Fruit fly (Drosophila melanogaster) whole organism, embryonic: ENCODE measurements around the gene CG14431.

ENCODE experiments used
- Bgb ChIP-seq: fragments of 200-800 bp; sonication (Bioruptor generic); IDR thresholded peaks from 2 replicates; pipeline ENCODE4 v1.3.6; 2022; ENCODE audit warnings: missing biosample characterization, missing genetic modification characterization; ENCODE audit not compliant: partially characterized antibody
- BtbVII ChIP-seq: fragments of 200-800 bp; sonication (Bioruptor generic); optimal IDR thresholded peaks from 3 replicates; lab custom pipeline; 2017; ENCODE audit warnings: missing biosample characterization, mild to moderate bottlenecking, missing genetic modification characterization
- C15 ChIP-seq: fragments of 200-800 bp; sonication (Bioruptor generic); IDR thresholded peaks from 3 replicates; pipeline ENCODE4 v1.3.6; 2022; ENCODE audit warnings: missing biosample characterization, missing genetic modification characterization
- CG1024 ChIP-seq: fragments of 200-800 bp; sonication (Bioruptor generic); IDR thresholded peaks from 2 replicates; pipeline ENCODE4 v1.3.6; 2022; ENCODE audit warnings: missing biosample characterization, missing genetic modification characterization
- CG10543 ChIP-seq: fragments of 200-800 bp; sonication (Bioruptor generic); optimal IDR thresholded peaks from 3 replicates; lab custom pipeline; 2017; ENCODE audit warnings: missing biosample characterization, mild to moderate bottlenecking, missing genetic modification characterization, moderate library complexity
- CG11504 ChIP-seq: fragments of 200-800 bp; sonication (Bioruptor generic); optimal IDR thresholded peaks from 3 replicates; lab custom pipeline; 2019; ENCODE audit warnings: missing biosample characterization, mild to moderate bottlenecking, missing genetic modification characterization, moderate library complexity
- CG12104 ChIP-seq: fragments of 200-800 bp; sonication (Bioruptor generic); optimal IDR thresholded peaks from 3 replicates; lab custom pipeline; 2016; ENCODE audit warnings: missing biosample characterization, missing genetic modification characterization
- CG12391 ChIP-seq: fragments of 200-800 bp; sonication (Bioruptor generic); optimal IDR thresholded peaks from 3 replicates; lab custom pipeline; 2018; ENCODE audit warnings: missing biosample characterization, mild to moderate bottlenecking, missing genetic modification characterization, moderate library complexity
- CG13287 ChIP-seq: fragments of 200-800 bp; sonication (Bioruptor generic); IDR thresholded peaks from 2 replicates; pipeline ENCODE4 v1.3.6; 2022; ENCODE audit warnings: missing biosample characterization, missing genetic modification characterization; ENCODE audit not compliant: partially characterized antibody
- CG13894 ChIP-seq: fragments of 200-800 bp; sonication (Bioruptor generic); optimal IDR thresholded peaks from 3 replicates; lab custom pipeline; 2018; ENCODE audit warnings: missing biosample characterization, mild to moderate bottlenecking, missing genetic modification characterization, moderate library complexity
- CG14860 ChIP-seq: fragments of 200-800 bp; sonication (Bioruptor generic); IDR thresholded peaks from 3 replicates; pipeline ENCODE4 v1.3.6; 2022; ENCODE audit warnings: missing biosample characterization, missing genetic modification characterization; ENCODE audit not compliant: partially characterized antibody
- CG1647 ChIP-seq: fragments of 200-800 bp; sonication (Bioruptor generic); optimal IDR thresholded peaks from 3 replicates; lab custom pipeline; 2016; ENCODE audit warnings: missing biosample characterization, missing genetic modification characterization
- CG2712 ChIP-seq: fragments of 200-800 bp; optimal IDR thresholded peaks from 3 replicates; lab custom pipeline; 2019; ENCODE audit warnings: missing biosample characterization, mild to moderate bottlenecking, missing genetic modification characterization, moderate library complexity
- CG30403 ChIP-seq: fragments of 200-800 bp; sonication (Bioruptor generic); optimal IDR thresholded peaks from 3 replicates; lab custom pipeline; 2016; ENCODE audit warnings: missing biosample characterization, missing genetic modification characterization
- CG31441 ChIP-seq: fragments of 200-800 bp; sonication (Bioruptor generic); IDR thresholded peaks from 2 replicates; pipeline ENCODE4 v1.3.6; 2022; ENCODE audit warnings: missing biosample characterization, missing genetic modification characterization
- CG3407 ChIP-seq: fragments of 200-800 bp; sonication (Bioruptor generic); optimal IDR thresholded peaks from 2 replicates; lab custom pipeline; 2018; ENCODE audit warnings: missing biosample characterization, mild to moderate bottlenecking, missing genetic modification characterization
- CG6254 ChIP-seq: fragments of 200-800 bp; sonication (Bioruptor generic); optimal IDR thresholded peaks from 3 replicates; lab custom pipeline; 2017; ENCODE audit warnings: mild to moderate bottlenecking, missing biosample characterization, missing genetic modification reagents, missing genetic modification characterization
- CG6272 ChIP-seq: fragments of 200-800 bp; sonication (Bioruptor generic); IDR thresholded peaks from 2 replicates; pipeline ENCODE4 v1.3.6; 2022; ENCODE audit warnings: missing biosample characterization, missing genetic modification characterization
- CG8290 ChIP-seq, 3 experiments: fragments of 200-800 bp; sonication (Bioruptor generic); optimal IDR thresholded peaks; 2 replicates each; lab custom pipeline; 2016 to 2019; ENCODE audit warnings: missing biosample characterization in 3 of 3, missing genetic modification characterization in 3 of 3, mild to moderate bottlenecking in 2 of 3, moderate library complexity in 1 of 3
- CG8924 ChIP-seq: fragments of 200-800 bp; optimal IDR thresholded peaks from 3 replicates; lab custom pipeline; 2019; ENCODE audit warnings: missing biosample characterization, mild to moderate bottlenecking, missing genetic modification characterization, moderate library complexity
- CG9437 ChIP-seq: fragments of 200-800 bp; sonication (Bioruptor generic); optimal IDR thresholded peaks from 2 replicates; lab custom pipeline; 2018; ENCODE audit warnings: missing biosample characterization, mild to moderate bottlenecking, missing genetic modification characterization
- Chrac-16 ChIP-seq: fragments of 200-800 bp; sonication (Bioruptor generic); optimal IDR thresholded peaks from 3 replicates; lab custom pipeline; 2016; ENCODE audit warnings: missing biosample characterization, missing genetic modification characterization
- Dref ChIP-seq: fragments of 200-800 bp; sonication (Bioruptor generic); IDR thresholded peaks from 2 replicates; pipeline ENCODE4 v1.3.6; 2022; ENCODE audit warnings: missing biosample characterization, missing genetic modification characterization
- HmgD ChIP-seq: fragments of 200-800 bp; sonication (Bioruptor generic); optimal IDR thresholded peaks from 3 replicates; lab custom pipeline; 2016; ENCODE audit warnings: missing biosample characterization, missing genetic modification characterization
- Lhr ChIP-seq: fragments of 200-800 bp; sonication (Bioruptor generic); optimal IDR thresholded peaks from 3 replicates; lab custom pipeline; 2017; ENCODE audit warnings: mild to moderate bottlenecking, missing biosample characterization, missing genetic modification reagents, missing genetic modification characterization
- MBD-R2 ChIP-seq: fragments of 200-800 bp; sonication (Bioruptor generic); IDR thresholded peaks from 2 replicates; pipeline ENCODE4 v1.3.6; 2022; ENCODE audit warnings: missing biosample characterization, missing genetic modification characterization
- Neu2 ChIP-seq: fragments of 200-800 bp; sonication (Bioruptor generic); optimal IDR thresholded peaks from 3 replicates; lab custom pipeline; 2016; ENCODE audit warnings: missing biosample characterization, missing genetic modification characterization, borderline replicate concordance
- Sox100B ChIP-seq: fragments of 200-800 bp; sonication (Bioruptor generic); optimal IDR thresholded peaks from 3 replicates; lab custom pipeline; 2018; ENCODE audit warnings: missing biosample characterization, mild to moderate bottlenecking, missing genetic modification characterization
- Sry-β ChIP-seq: fragments of 200-800 bp; sonication (Bioruptor generic); optimal IDR thresholded peaks from 2 replicates; lab custom pipeline; 2018; ENCODE audit warnings: missing biosample characterization, mild to moderate bottlenecking, missing genetic modification characterization, moderate library complexity
- Xbp1 ChIP-seq: fragments of 200-800 bp; sonication (Bioruptor generic); optimal IDR thresholded peaks from 3 replicates; lab custom pipeline; 2016; ENCODE audit warnings: missing biosample characterization, mild to moderate bottlenecking, missing genetic modification characterization
- amos ChIP-seq: fragments of 200-800 bp; sonication (Bioruptor generic); IDR thresholded peaks from 2 replicates; pipeline ENCODE4 v1.3.6; 2022; ENCODE audit warnings: missing biosample characterization, missing genetic modification characterization; ENCODE audit not compliant: partially characterized antibody
- ato ChIP-seq: fragments of 200-800 bp; sonication (Bioruptor generic); IDR thresholded peaks from 2 replicates; pipeline ENCODE4 v1.3.6; 2022; ENCODE audit warnings: missing biosample characterization, missing genetic modification characterization; ENCODE audit not compliant: partially characterized antibody
- cad ChIP-seq: fragments of >200 bp; optimal IDR thresholded peaks from 2 replicates; lab custom pipeline; 2017; ENCODE audit warnings: missing biosample characterization, missing genetic modification characterization
- cg ChIP-seq: fragments of 200-800 bp; sonication (Bioruptor generic); optimal IDR thresholded peaks from 3 replicates; lab custom pipeline; 2019; ENCODE audit warnings: missing biosample characterization, mild to moderate bottlenecking, missing genetic modification characterization, moderate library complexity
- chn ChIP-seq: fragments of 200-800 bp; sonication (Bioruptor generic); optimal IDR thresholded peaks from 2 replicates; lab custom pipeline; 2016; ENCODE audit warnings: missing biosample characterization, missing genetic modification characterization
- dan ChIP-seq: fragments of 200-800 bp; sonication (Bioruptor generic); IDR thresholded peaks from 2 replicates; pipeline ENCODE4 v1.3.6; 2022; ENCODE audit warnings: missing biosample characterization, missing genetic modification characterization
- emc ChIP-seq: fragments of 200-800 bp; sonication (Bioruptor generic); optimal IDR thresholded peaks from 2 replicates; lab custom pipeline; 2016; ENCODE audit warnings: missing biosample characterization, missing genetic modification characterization
- insv ChIP-seq, 2 experiments: fragments of 200-800 bp; sonication (Bioruptor generic); optimal IDR thresholded peaks; 3 replicates each; lab custom pipeline; 2016 to 2018; ENCODE audit warnings: missing biosample characterization in 2 of 2, missing genetic modification characterization in 2 of 2
- jigr1 ChIP-seq: fragments of 200-800 bp; sonication (Bioruptor generic); IDR thresholded peaks from 3 replicates; pipeline ENCODE4 v1.3.6; 2022; ENCODE audit warnings: missing biosample characterization, missing genetic modification characterization
- ranshi ChIP-seq: fragments of 200-800 bp; sonication (Bioruptor generic); IDR thresholded peaks from 2 replicates; pipeline ENCODE4 v1.3.6; 2022; ENCODE audit warnings: missing biosample characterization, missing genetic modification characterization
- rib ChIP-seq: fragments of 200-800 bp; sonication (Bioruptor generic); IDR thresholded peaks from 2 replicates; pipeline ENCODE4 v1.3.6; 2022; ENCODE audit warnings: missing biosample characterization, missing genetic modification characterization
- row ChIP-seq: fragments of 200-800 bp; sonication (Bioruptor generic); IDR thresholded peaks from 3 replicates; pipeline ENCODE4 v1.3.6; 2022; ENCODE audit warnings: missing biosample characterization, missing genetic modification characterization
- seq ChIP-seq: fragments of 200-800 bp; sonication (Bioruptor generic); IDR thresholded peaks from 2 replicates; pipeline ENCODE4 v1.3.6; 2022; ENCODE audit warnings: missing biosample characterization, missing genetic modification characterization
- sr ChIP-seq: fragments of 200-800 bp; sonication (Bioruptor generic); IDR thresholded peaks from 3 replicates; pipeline ENCODE4 v1.3.6; 2022; ENCODE audit warnings: missing biosample characterization, missing genetic modification characterization
- tup ChIP-seq: fragments of 200-800 bp; sonication (Bioruptor generic); optimal IDR thresholded peaks from 2 replicates; lab custom pipeline; 2016; ENCODE audit warnings: missing biosample characterization, mild to moderate bottlenecking, missing genetic modification characterization, moderate library complexity
- unc-4 ChIP-seq: fragments of 200-800 bp; sonication (Bioruptor generic); IDR thresholded peaks from 2 replicates; pipeline ENCODE4 v1.3.6; 2022; ENCODE audit warnings: missing biosample characterization, missing genetic modification characterization; ENCODE audit not compliant: partially characterized antibody
- unpg ChIP-seq: fragments of 200-800 bp; sonication (Bioruptor generic); optimal IDR thresholded peaks from 3 replicates; lab custom pipeline; 2018; ENCODE audit warnings: missing biosample characterization, mild to moderate bottlenecking, missing genetic modification characterization, moderate library complexity
- vnd ChIP-seq: fragments of 200-800 bp; sonication (Bioruptor generic); IDR thresholded peaks from 3 replicates; pipeline ENCODE4 v1.3.6; 2022; ENCODE audit warnings: missing biosample characterization, missing genetic modification characterization; ENCODE audit not compliant: partially characterized antibody

CG14431 gene

dm6 chrX:6874918-6875454 is 33.1 kb upstream of the CG14431 start (continued):
- TF ChIP-seq CG12391 (tag; lab: Kevin White, UChicago) = peak; percentile 28
- TF ChIP-seq CG31441 (GFP tag; lab: Robert Waterston, UW) = peak; percentile 25; the same call in 1 of the 2 replicates
- TF ChIP-seq unc-4 (GFP tag; lab: Robert Waterston, UW) = no peak
- TF ChIP-seq unpg (GFP tag; lab: Kevin White, UChicago) = peak; percentile 29
- no peak for TF ChIP-seq Sox100B (GFP tag; lab: Kevin White, UChicago)
- TF ChIP-seq CG8924 (tag; lab: Kevin White, UChicago) = peak; percentile 30
- no peak for TF ChIP-seq CG1647 (GFP tag; lab: Kevin White, UChicago)
- TF ChIP-seq seq (GFP tag; lab: Robert Waterston, UW) = 0 out of 2 replicates have a peak, but pooled peaks have one; percentile 12
- peak; percentile 45 for TF ChIP-seq CG13894 (tag; lab: Kevin White, UChicago)
- no peak for TF ChIP-seq Sry-β
- TF ChIP-seq CG30403 (GFP tag; lab: Kevin White, UChicago) = no peak
- no peak for TF ChIP-seq tup (GFP tag; lab: Kevin White, UChicago)
- peak; percentile 35 for TF ChIP-seq CG2712 (tag; lab: Kevin White, UChicago)
- TF ChIP-seq CG11504 (tag; lab: Kevin White, UChicago) = peak; percentile 39
- TF ChIP-seq BtbVII (GFP tag; lab: Kevin White, UChicago) = no peak
- TF ChIP-seq, all 482 proteins: peak for 41

DNA sequence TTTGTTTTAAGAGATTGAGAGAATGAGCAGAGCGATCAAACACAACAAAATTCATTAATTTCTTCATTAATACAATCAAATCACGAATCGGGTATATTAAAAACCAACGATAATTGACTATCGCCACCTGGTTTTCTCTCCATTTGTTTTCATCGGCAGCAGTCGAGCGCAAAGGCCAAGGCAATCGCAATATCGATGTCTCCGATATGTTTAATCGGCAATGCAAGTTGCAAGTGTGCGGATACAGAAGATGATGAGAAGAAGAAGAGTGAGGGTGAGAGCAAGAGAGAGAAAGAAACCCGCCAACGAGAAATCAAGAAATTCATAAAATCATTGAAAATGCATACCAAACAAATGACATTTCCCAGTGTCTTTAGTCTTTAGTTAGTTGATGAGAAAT is 32.3 kb upstream of the CG14431 start:
- TF ChIP-seq chn (GFP tag; lab: Kevin White, UChicago) = no peak
- TF ChIP-seq rib (GFP tag; lab: Robert Waterston, UW) = no peak
- TF ChIP-seq CG13287 (GFP tag; lab: Robert Waterston, UW) = peak; percentile 23; the same call in 1 of the 2 replicates
- no peak for TF ChIP-seq cg (GFP tag; lab: Kevin White, UChicago)
- no peak for TF ChIP-seq MBD-R2 (GFP tag; lab: Robert Waterston, UW)
- no peak for TF ChIP-seq jigr1
- no peak for TF ChIP-seq CG8290 (GFP tag; optimal IDR thresholded peaks at IDR 0.05; lab: Kevin White, UChicago)
- no peak for TF ChIP-seq CG8290 (tag; optimal IDR thresholded peaks at IDR 0.05; lab: Kevin White, UChicago)
- no peak for TF ChIP-seq insv (GFP tag; optimal IDR thresholded peaks at IDR 0.05; lab: Kevin White, UChicago)
- 0 out of 2 replicates have a peak, but pooled peaks have one; percentile 22 for TF ChIP-seq ato (GFP tag; lab: Robert Waterston, UW)
- no peak for TF ChIP-seq Lhr (GFP tag; lab: Kevin White, UChicago)
- TF ChIP-seq HmgD (GFP tag; lab: Kevin White, UChicago) = no peak
- no peak for TF ChIP-seq Xbp1
- TF ChIP-seq CG1024 (GFP tag; lab: Robert Waterston, UW) = no peak
- TF ChIP-seq CG12104 (GFP tag; lab: Kevin White, UChicago) = no peak
- no peak for TF ChIP-seq CG9437 (GFP tag; lab: Kevin White, UChicago)
- TF ChIP-seq ranshi (GFP tag; lab: Robert Waterston, UW) = no peak
- TF ChIP-seq dan = no peak
- no peak for TF ChIP-seq CG6254 (GFP tag; lab: Kevin White, UChicago)
- no peak for TF ChIP-seq CG3407 (GFP tag; lab: Kevin White, UChicago)
- TF ChIP-seq Bgb = 0 out of 2 replicates have a peak, but pooled peaks have one; percentile 38
- TF ChIP-seq sr (GFP tag; lab: Robert Waterston, UW) = no peak
- peak; percentile 53 for TF ChIP-seq Dref (GFP tag; lab: Robert Waterston, UW)
- TF ChIP-seq CG10543 = no peak
- TF ChIP-seq amos = peak; percentile 61
- no peak for TF ChIP-seq row
- TF ChIP-seq Neu2 = peak; percentile 39
- 0 out of 3 replicates have a peak, but pooled peaks have one; percentile 26 for TF ChIP-seq CG14860 (GFP tag; lab: Robert Waterston, UW)
- no peak for TF ChIP-seq emc (GFP tag; lab: Kevin White, UChicago)
- no peak for TF ChIP-seq cad (GFP tag; lab: Kevin White, UChicago)
- TF ChIP-seq vnd (GFP tag; lab: Robert Waterston, UW) = no peak
- no peak for TF ChIP-seq CG6272
- no peak for TF ChIP-seq Chrac-16
- no peak for TF ChIP-seq C15 (GFP tag; lab: Robert Waterston, UW)
